Worm (Caenorhabditis elegans) whole organism, young adult: ENCODE data around the gene R102.6.

ENCODE experiments used
- B0336.3 ChIP-seq: fragments of 200-800 bp; sonication (Bioruptor generic); IDR thresholded peaks from 2 replicates; pipeline ENCODE4 v1.3.6; 2022; ENCODE audit warnings: missing genetic modification characterization, missing compliant biosample characterization
- D2030.7 ChIP-seq: fragments of 200-800 bp; sonication (Bioruptor generic); IDR thresholded peaks from 2 replicates; pipeline ENCODE4 v1.3.6; 2022; ENCODE audit warnings: missing genetic modification reagents, missing genetic modification characterization, missing compliant biosample characterization
- F10E7.11 ChIP-seq: sonication (generic microtip); optimal IDR thresholded peaks from 2 replicates; lab custom pipeline; 2017; ENCODE audit warnings: mild to moderate bottlenecking, missing genetic modification characterization, moderate library complexity, missing compliant biosample characterization
- F52B5.7 ChIP-seq: sonication (generic microtip); optimal IDR thresholded peaks from 2 replicates; lab custom pipeline; 2016; ENCODE audit warnings: mild to moderate bottlenecking, missing genetic modification characterization, missing compliant biosample characterization
- F55B11.4 ChIP-seq: sonication (generic microtip); optimal IDR thresholded peaks from 2 replicates; lab custom pipeline; 2016; ENCODE audit warnings: missing compliant biosample characterization, missing genetic modification characterization, borderline replicate concordance; ENCODE audit not compliant: insufficient read depth
- K12H6.12 ChIP-seq: fragments of 200-800 bp; sonication (Bioruptor generic); optimal IDR thresholded peaks from 2 replicates; lab custom pipeline; 2018; ENCODE audit warnings: mild to moderate bottlenecking, missing genetic modification characterization, missing compliant biosample characterization
- Y53F4B.3 ChIP-seq: fragments of 200-800 bp; sonication (Bioruptor generic); IDR thresholded peaks from 2 replicates; pipeline ENCODE4 v1.3.6; 2022; ENCODE audit warnings: missing genetic modification reagents, missing genetic modification characterization, missing compliant biosample characterization
- aptf-2 ChIP-seq: fragments of 200-800 bp; sonication (Bioruptor generic); conservative IDR thresholded peaks from 2 replicates; pipeline ENCODE4 v1.3.6; 2022; ENCODE audit warnings: missing genetic modification reagents, missing genetic modification characterization, missing compliant biosample characterization
- atf-7 ChIP-seq: sonication (generic microtip); optimal IDR thresholded peaks from 2 replicates; lab custom pipeline; 2017; ENCODE audit warnings: mild to moderate bottlenecking, missing genetic modification characterization, missing compliant biosample characterization
- ceh-91 ChIP-seq: fragments of 200-800 bp; sonication (Bioruptor generic); IDR thresholded peaks from 2 replicates; pipeline ENCODE4 v1.3.6; 2022; ENCODE audit warnings: missing genetic modification reagents, missing genetic modification characterization, missing compliant biosample characterization
- dpff-1 ChIP-seq: sonication (generic microtip); optimal IDR thresholded peaks from 2 replicates; lab custom pipeline; 2017; ENCODE audit warnings: mild to moderate bottlenecking, missing genetic modification characterization, missing compliant biosample characterization
- efl-1 ChIP-seq: fragments of 150-350 bp; optimal IDR thresholded peaks from 2 replicates; lab custom pipeline; 2014; ENCODE audit warnings: missing biosample characterization, missing genetic modification reagents, missing genetic modification characterization
- gei-17 ChIP-seq: fragments of 200-800 bp; sonication (Bioruptor generic); optimal IDR thresholded peaks from 2 replicates; lab custom pipeline; 2018; ENCODE audit warnings: mild to moderate bottlenecking, missing genetic modification characterization, missing compliant biosample characterization
- him-1 ChIP-seq: sonication (generic microtip); optimal IDR thresholded peaks from 2 replicates; lab custom pipeline; 2016; ENCODE audit warnings: missing genotype, missing genetic modification reagents, missing genetic modification characterization, missing compliant biosample characterization
- hmg-20 ChIP-seq: fragments of 200-800 bp; sonication (Bioruptor generic); IDR thresholded peaks from 2 replicates; pipeline ENCODE4 v1.3.6; 2022; ENCODE audit warnings: missing genetic modification reagents, missing genetic modification characterization, missing compliant biosample characterization
- lin-26 ChIP-seq: fragments of 200-800 bp; sonication (Bioruptor generic); IDR thresholded peaks from 2 replicates; pipeline ENCODE4 v1.3.6; 2022; ENCODE audit warnings: missing genetic modification reagents, missing genetic modification characterization, missing compliant biosample characterization
- lin-40 ChIP-seq: sonication (generic microtip); optimal IDR thresholded peaks from 2 replicates; lab custom pipeline; 2016; ENCODE audit warnings: missing genetic modification characterization, mild to moderate bottlenecking, missing compliant biosample characterization, missing genotype, missing genetic modification reagents
- lir-1 ChIP-seq: fragments of 200-800 bp; sonication (Bioruptor generic); conservative IDR thresholded peaks from 2 replicates; pipeline ENCODE4 v1.3.6; 2022; ENCODE audit warnings: missing genetic modification reagents, missing genetic modification characterization, missing compliant biosample characterization
- madf-10 ChIP-seq: sonication (generic microtip); optimal IDR thresholded peaks from 2 replicates; lab custom pipeline; 2016; ENCODE audit warnings: mild to moderate bottlenecking, missing genetic modification characterization, missing compliant biosample characterization
- nfya-1 ChIP-seq: sonication (generic microtip); optimal IDR thresholded peaks from 2 replicates; lab custom pipeline; 2017; ENCODE audit warnings: antibody characterized with exemption, missing compliant biosample characterization, missing genetic modification characterization, borderline replicate concordance; ENCODE audit not compliant: insufficient read depth
- nhr-179 ChIP-seq: sonication (generic microtip); optimal IDR thresholded peaks from 2 replicates; lab custom pipeline; 2016; ENCODE audit warnings: mild to moderate bottlenecking, missing genetic modification characterization, missing compliant biosample characterization
- nhr-90 ChIP-seq: sonication (generic microtip); optimal IDR thresholded peaks from 2 replicates; lab custom pipeline; 2016; ENCODE audit warnings: missing genotype, mild to moderate bottlenecking, missing genetic modification characterization, missing compliant biosample characterization
- pha-4 ChIP-seq: fragments of 150-350 bp; sonication (generic microtip); optimal IDR thresholded peaks from 2 replicates; lab custom pipeline; 2014; ENCODE audit warnings: missing biosample characterization, missing genetic modification reagents, missing genetic modification characterization
- rec-8 ChIP-seq, 2 experiments: sonication (generic microtip); optimal IDR thresholded peaks; 2 replicates each; lab custom pipeline; 2016; ENCODE audit warnings: mild to moderate bottlenecking in 2 of 2, missing genetic modification characterization in 2 of 2, missing genetic modification reagents in 2 of 2, missing genotype in 2 of 2, missing biosample characterization in 1 of 2, missing compliant biosample characterization in 1 of 2, moderate library complexity in 1 of 2
- repo-1 ChIP-seq: sonication (generic microtip); optimal IDR thresholded peaks from 2 replicates; lab custom pipeline; 2017; ENCODE audit warnings: mild to moderate bottlenecking, missing genetic modification characterization, missing compliant biosample characterization
- snpc-1.1 ChIP-seq: sonication (generic microtip); optimal IDR thresholded peaks from 2 replicates; lab custom pipeline; 2017; ENCODE audit warnings: missing genetic modification characterization, mild to moderate bottlenecking, missing compliant biosample characterization, antibody characterized with exemption, moderate library complexity, missing genotype, missing genetic modification reagents; ENCODE audit not compliant: insufficient read depth
- snpc-1.3 ChIP-seq: sonication (generic microtip); optimal IDR thresholded peaks from 2 replicates; lab custom pipeline; 2017; ENCODE audit warnings: missing genetic modification characterization, mild to moderate bottlenecking, missing compliant biosample characterization, antibody characterized with exemption, moderate library complexity, missing genotype, missing genetic modification reagents; ENCODE audit not compliant: insufficient read depth
- snpc-3.4 ChIP-seq: sonication (generic microtip); optimal IDR thresholded peaks from 2 replicates; lab custom pipeline; 2017; ENCODE audit warnings: missing genetic modification characterization, mild to moderate bottlenecking, missing compliant biosample characterization, antibody characterized with exemption, moderate library complexity, missing genotype, missing genetic modification reagents
- somi-1 ChIP-seq: fragments of 200-800 bp; sonication (Bioruptor generic); optimal IDR thresholded peaks from 2 replicates; lab custom pipeline; 2018; ENCODE audit warnings: mild to moderate bottlenecking, missing genetic modification characterization, missing compliant biosample characterization
- tbp1 ChIP-seq: fragments of 200-800 bp; sonication (Bioruptor generic); optimal IDR thresholded peaks from 2 replicates; lab custom pipeline; 2018; ENCODE audit warnings: mild to moderate bottlenecking, missing genetic modification characterization, missing compliant biosample characterization
- tlf-1 ChIP-seq: fragments of 200-800 bp; sonication (Bioruptor generic); optimal IDR thresholded peaks from 2 replicates; lab custom pipeline; 2018; ENCODE audit warnings: mild to moderate bottlenecking, missing genetic modification characterization, missing compliant biosample characterization
- unc-62 ChIP-seq: fragments of 150-350 bp; optimal IDR thresholded peaks from 2 replicates; lab custom pipeline; 2014; ENCODE audit warnings: missing biosample characterization, missing genetic modification reagents, missing genetic modification characterization
- ztf-25 ChIP-seq: fragments of 200-800 bp; sonication (Bioruptor generic); IDR thresholded peaks from 2 replicates; pipeline ENCODE4 v1.3.6; 2022; ENCODE audit warnings: missing genetic modification reagents, missing genetic modification characterization, missing compliant biosample characterization
- ztf-26 ChIP-seq: sonication (generic microtip); optimal IDR thresholded peaks from 2 replicates; lab custom pipeline; 2017; ENCODE audit warnings: missing genetic modification characterization, missing compliant biosample characterization
- ztf-28 ChIP-seq: fragments of 200-800 bp; sonication (Bioruptor generic); IDR thresholded peaks from 2 replicates; pipeline ENCODE4 v1.3.6; 2022; ENCODE audit warnings: missing genetic modification reagents, missing genetic modification characterization, missing compliant biosample characterization

Gene R102.6

DNA sequence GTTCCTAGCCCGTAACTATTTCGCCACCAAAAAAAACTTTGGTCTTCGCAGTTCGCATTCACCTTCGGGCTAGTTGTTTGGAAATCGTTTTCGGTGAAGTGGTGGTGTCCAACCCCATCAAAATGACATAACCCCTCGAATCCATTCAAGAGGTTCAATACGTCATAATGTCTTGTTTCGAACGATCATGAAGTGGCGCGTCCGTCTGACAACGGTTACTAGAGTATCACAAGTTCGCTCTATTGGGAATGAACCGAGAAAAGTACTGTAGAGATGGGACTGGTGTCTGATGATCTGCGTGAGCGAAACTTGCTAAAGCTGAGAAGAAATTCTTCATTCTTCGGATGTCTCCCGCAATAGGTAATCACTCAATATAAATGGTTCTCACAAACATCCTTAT, 21.7 kb upstream of the R102.6 start, which contains the start of gene ZC168.2 (continued):
- no peak for TF ChIP-seq F10E7.11

DNA sequence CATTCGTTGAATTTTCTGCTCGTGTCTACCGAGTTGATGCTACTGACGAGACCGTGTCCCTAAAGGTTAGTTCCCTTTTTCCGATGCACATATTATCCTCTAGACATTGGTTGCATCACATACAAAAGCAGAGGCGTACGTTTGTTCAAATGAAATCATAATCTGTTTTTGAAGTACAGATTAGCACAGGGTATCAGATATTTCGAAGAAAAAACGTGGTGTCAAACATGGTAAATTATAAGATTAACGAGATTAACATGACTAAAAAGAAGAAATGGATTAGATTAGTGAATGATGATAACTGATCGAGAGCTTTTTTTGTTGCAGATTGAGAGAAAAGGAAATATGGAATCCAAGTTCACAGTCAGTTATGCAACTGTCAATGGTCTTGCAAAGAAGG, 12.9 kb upstream of the R102.6 start:
- TF ChIP-seq lin-26 (GFP tag; lab: Robert Waterston, UW), result no peak
- TF ChIP-seq him-1, result no peak
- no peak for TF ChIP-seq nhr-90 (tag; lab: Kevin White, UChicago)
- no peak for TF ChIP-seq efl-1
- TF ChIP-seq ztf-25 (GFP tag; lab: Robert Waterston, UW), result no peak
- no peak for TF ChIP-seq F10E7.11
- no peak for TF ChIP-seq tlf-1
- TF ChIP-seq snpc-1.1 (tag; lab: Kevin White, UChicago), result no peak
- TF ChIP-seq snpc-3.4 (tag; lab: Kevin White, UChicago), result no peak
- TF ChIP-seq atf-7 (tag; lab: Kevin White, UChicago), result no peak
- TF ChIP-seq ztf-28, result no peak
- TF ChIP-seq gei-17 (GFP tag; lab: Kevin White, UChicago), result no peak
- no peak for TF ChIP-seq madf-10 (tag; lab: Kevin White, UChicago)
- TF ChIP-seq ceh-91, result no peak
- TF ChIP-seq dpff-1 (tag; lab: Kevin White, UChicago), result no peak
- TF ChIP-seq repo-1 (tag; lab: Kevin White, UChicago), result no peak
- TF ChIP-seq B0336.3 (GFP tag; lab: Robert Waterston, UW), result no peak
- TF ChIP-seq K12H6.12 (tag; lab: Kevin White, UChicago), result no peak

DNA sequence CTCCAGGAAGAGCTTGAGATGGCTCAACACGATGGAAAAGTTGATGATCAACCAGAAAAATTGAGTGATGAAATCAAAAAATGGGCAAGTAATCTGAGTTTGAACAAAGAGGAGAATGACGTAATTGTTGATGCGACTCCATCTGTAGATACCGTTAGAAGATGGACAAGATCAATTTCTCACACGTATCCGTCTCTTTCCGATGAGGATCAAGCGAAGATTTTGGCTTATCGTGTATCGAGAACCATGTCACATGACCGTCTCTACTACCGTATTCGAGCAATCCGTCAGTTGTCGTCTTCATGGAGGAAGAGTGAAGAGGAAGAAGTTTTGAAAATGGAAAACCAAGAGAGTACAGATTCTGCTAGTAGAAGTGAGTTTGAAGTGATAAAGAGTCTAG, 12.1 kb upstream of the R102.6 start:
- no peak for TF ChIP-seq pha-4
- TF ChIP-seq F55B11.4 (tag; lab: Kevin White, UChicago), result no peak
- TF ChIP-seq rec-8 (tag; optimal IDR thresholded peaks at IDR 0.05; lab: Kevin White, UChicago), result no peak
- no peak for TF ChIP-seq unc-62
- no peak for TF ChIP-seq hmg-20 (GFP tag; lab: Robert Waterston, UW)
- TF ChIP-seq F52B5.7 (tag; lab: Kevin White, UChicago), result no peak
- TF ChIP-seq F10E7.11, result no peak
- no peak for TF ChIP-seq snpc-1.3 (tag; lab: Kevin White, UChicago)

DNA sequence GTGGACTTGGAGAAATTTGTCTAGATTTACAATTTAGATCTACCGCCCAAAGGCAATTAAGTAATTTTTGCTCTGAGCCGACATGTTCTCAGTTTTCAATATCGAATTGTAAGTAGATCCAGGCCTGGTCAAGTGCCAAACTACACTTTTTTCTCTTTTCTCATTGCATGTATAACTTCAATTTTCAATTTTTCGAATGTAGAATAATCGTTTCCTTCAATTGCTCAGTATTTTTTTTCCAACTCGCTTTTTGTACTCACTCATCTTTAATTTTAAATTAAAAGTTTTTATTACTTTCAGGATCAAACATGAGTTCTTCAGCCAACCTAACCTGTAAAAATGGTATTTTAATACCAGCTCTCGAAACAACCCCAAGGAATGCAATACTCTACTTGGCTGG, 10.4 kb upstream of the R102.6 start, which contains the start of gene ncx-3:
Gene ncx-3, plus strand, starts transcription at position 301 of the 400 bp plus-strand sequence.
- TF ChIP-seq B0336.3 (GFP tag; lab: Robert Waterston, UW) (no peak), Y53F4B.3 (GFP tag; lab: Robert Waterston, UW) (no peak), lir-1 (GFP tag; lab: Robert Waterston, UW) (no peak), somi-1 (no peak), lin-40 (no peak), aptf-2 (no peak), D2030.7 (GFP tag; lab: Robert Waterston, UW) (no peak), nfya-1 (tag; lab: Kevin White, UChicago) (no peak), ztf-26 (tag; lab: Kevin White, UChicago) (no peak), tbp1 (GFP tag; lab: Kevin White, UChicago) (no peak), ceh-91 (no peak), nhr-179 (no peak), snpc-1.1 (tag; lab: Kevin White, UChicago) (no peak)
- TF ChIP-seq, all 124 proteins: peak for 0
